Worm (Caenorhabditis elegans): ENCODE measurements around the gene R07B1.8.

The R07B1.8 gene

ce11 chrX:9893069-9893468, 20.6 kb upstream of the R07B1.8 start:
- peak; percentile 7 for TF ChIP-seq nhr-25 (tag; optimal IDR thresholded peaks at IDR 0.05; ENCODE audit: borderline replicate concordance, insufficient read depth)
- no peak for TF ChIP-seq F26F4.8 (GFP tag; conservative IDR thresholded peaks at IDR 0.05)
- no peak for TF ChIP-seq aly-2 (tag; optimal IDR thresholded peaks at IDR 0.05)
- peak; percentile 76 for TF ChIP-seq aha-1 (tag)
- no peak for TF ChIP-seq set-16 (GFP tag; IDR thresholded peaks at IDR 0.05)
- no peak for TF ChIP-seq dve-1 (tag; optimal IDR thresholded peaks at IDR 0.05; ENCODE audit: insufficient read depth)

- TF ChIP-seq hlh-11 (tag; optimal IDR thresholded peaks at IDR 0.05) (peak; percentile 35), pqm-1 (tag; optimal IDR thresholded peaks at IDR 0.05) (peak; percentile 71), pha-4 (GFP tag; IDR thresholded peaks at IDR 0.05) (no peak), pha-4 (tag; optimal IDR thresholded peaks at IDR 0.05) (peak; percentile 61), nhr-28 (tag; optimal IDR thresholded peaks at IDR 0.05) (peak; percentile 26), lin-39 (tag; optimal IDR thresholded peaks at IDR 0.05) (no peak), mdl-1 (tag; optimal IDR thresholded peaks at IDR 0.05) (peak in 1 of 2 experiments; percentile 4), nhr-6 (tag; optimal IDR thresholded peaks at IDR 0.05) (peak; percentile 72), aha-1 (tag) (peak; percentile 82), daf-16 (GFP tag; optimal IDR thresholded peaks at IDR 0.05) (no peak), daf-16 (tag; optimal IDR thresholded peaks at IDR 0.05) (peak; percentile 76), dmd-6 (GFP tag; IDR thresholded peaks at IDR 0.05) (peak; percentile 26; the same call in 1 of the 2 replicates), ceh-62 (tag; optimal IDR thresholded peaks at IDR 0.05) (no peak)
Observed at ce11 chrX:9892323-9892722, 19.9 kb upstream of the R07B1.8 start, which contains the start of gene F21G4.1. Gene F21G4.1 (minus strand): TSS chrX:9892328.

ce11 chrX:9883837-9884324, 11.4 kb upstream of the R07B1.8 start, which contains the start of gene mrp-4:
Gene mrp-4 (plus strand): TSS chrX:9884274.
- TF ChIP-seq ama-1 (optimal IDR thresholded peaks at IDR 0.05) (no peak), unc-62 (GFP tag; optimal IDR thresholded peaks at IDR 0.05 in 1 of 2) (peak in 1 of 2 experiments; percentile 33), unc-62 (tag; optimal IDR thresholded peaks at IDR 0.05) (no peak), rbr-2 (tag; optimal IDR thresholded peaks at IDR 0.05) (no peak), ceh-32 (tag; optimal IDR thresholded peaks at IDR 0.05; ENCODE audit: poor library complexity) (no peak), jun-1 (tag; optimal IDR thresholded peaks at IDR 0.05) (no peak), mep-1 (tag; optimal IDR thresholded peaks at IDR 0.05) (no peak), lsy-2 (tag; optimal IDR thresholded peaks at IDR 0.05) (no peak), hlh-11 (tag; optimal IDR thresholded peaks at IDR 0.05) (no peak)

DNA sequence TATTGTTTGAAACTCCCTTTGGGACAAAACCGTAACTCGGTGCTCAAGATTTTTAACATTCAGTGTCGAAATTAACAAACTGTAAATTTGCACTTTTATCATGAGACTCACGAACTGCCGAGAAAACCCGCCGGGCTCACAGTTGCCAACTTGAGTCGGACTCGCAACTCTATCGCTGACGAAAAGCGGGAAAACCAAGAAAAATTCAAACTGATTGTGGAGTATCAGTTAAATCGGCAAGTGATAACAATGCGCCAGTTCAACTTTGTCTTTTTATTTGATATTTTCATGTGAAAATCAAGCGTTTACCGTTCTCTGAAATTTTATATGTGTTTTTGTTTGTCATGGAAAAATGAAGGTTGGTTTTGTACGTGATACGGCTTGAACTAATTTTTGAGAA, 10.1 kb upstream of the R07B1.8 start:
- TF ChIP-seq hlh-11 (tag; optimal IDR thresholded peaks at IDR 0.05): peak; percentile 46
- no peak for TF ChIP-seq zip-11 (GFP tag; IDR thresholded peaks at IDR 0.05)
- TF ChIP-seq mep-1 (tag; optimal IDR thresholded peaks at IDR 0.05): no peak
- TF ChIP-seq nhr-76 (tag; optimal IDR thresholded peaks at IDR 0.05): no peak
- TF ChIP-seq rbr-2 (tag; optimal IDR thresholded peaks at IDR 0.05): no peak
- no peak for TF ChIP-seq ces-1 (GFP tag; optimal IDR thresholded peaks at IDR 0.05)
- TF ChIP-seq snpc-4 (tag; optimal IDR thresholded peaks at IDR 0.05): no peak
- TF ChIP-seq hmg-1.1 (GFP tag; IDR thresholded peaks at IDR 0.05): no peak
- no peak for TF ChIP-seq daf-16 (GFP tag; optimal IDR thresholded peaks at IDR 0.05)
- peak; percentile 76 for TF ChIP-seq daf-16 (tag; optimal IDR thresholded peaks at IDR 0.05)
- no peak for TF ChIP-seq fos-1 (tag; optimal IDR thresholded peaks at IDR 0.05)
- TF ChIP-seq lsy-2 (tag; optimal IDR thresholded peaks at IDR 0.05): no peak
- no peak for TF ChIP-seq lin-15B (tag; optimal IDR thresholded peaks at IDR 0.05)
- no peak for TF ChIP-seq duxl-1 (tag; optimal IDR thresholded peaks at IDR 0.05; ENCODE audit: poor library complexity)
- TF ChIP-seq unc-130 (GFP tag; optimal IDR thresholded peaks at IDR 0.05): no peak
- no peak for TF ChIP-seq attf-4 (tag; optimal IDR thresholded peaks at IDR 0.05)
- no peak for TF ChIP-seq mes-2 (tag; optimal IDR thresholded peaks at IDR 0.05; ENCODE audit: poor library complexity, severe bottlenecking)
- TF ChIP-seq pqm-1 (tag; optimal IDR thresholded peaks at IDR 0.05): peak; percentile 59
- TF ChIP-seq zip-2 (tag; optimal IDR thresholded peaks at IDR 0.05): no peak
- peak; percentile 56 for TF ChIP-seq dmd-6 (GFP tag; IDR thresholded peaks at IDR 0.05)
- TF ChIP-seq T26A8.4 (GFP tag; IDR thresholded peaks at IDR 0.05): no peak
- TF ChIP-seq sdz-12 (GFP tag; optimal IDR thresholded peaks at IDR 0.05): no peak
- no peak for TF ChIP-seq dpl-1 (GFP tag; optimal IDR thresholded peaks at IDR 0.05)
- no peak for TF ChIP-seq dmd-8 (GFP tag; IDR thresholded peaks at IDR 0.05)
- no peak for TF ChIP-seq nhr-28 (tag; optimal IDR thresholded peaks at IDR 0.05)
- TF ChIP-seq lin-1 (GFP tag; IDR thresholded peaks at IDR 0.05): no peak
- no peak for TF ChIP-seq unc-39 (tag; optimal IDR thresholded peaks at IDR 0.05)
